Worm (Caenorhabditis elegans) whole organism, mixed stage, embryonic: ENCODE results near the gene K11H3.8.

Source experiments
- M03D4.4 ChIP-seq: sonication (generic microtip); optimal IDR thresholded peaks from 2 replicates; lab custom pipeline; 2017; ENCODE audit warnings: mild to moderate bottlenecking, missing genetic modification characterization, missing compliant biosample characterization
- bed-3 ChIP-seq: fragments of 200-800 bp; sonication (Bioruptor generic); optimal IDR thresholded peaks from 3 replicates; lab custom pipeline; 2018; ENCODE audit warnings: mild to moderate bottlenecking, missing genetic modification characterization, moderate library complexity, missing compliant biosample characterization
- blmp-1 ChIP-seq: fragments of 150-350 bp; optimal IDR thresholded peaks from 2 replicates; lab custom pipeline; 2014; ENCODE audit warnings: missing biosample characterization, missing genetic modification characterization
- ceh-39 ChIP-seq: fragments of 150-350 bp; optimal IDR thresholded peaks from 2 replicates; lab custom pipeline; 2014; ENCODE audit warnings: missing biosample characterization, missing genetic modification characterization
- ceh-43 ChIP-seq: fragments of 200-800 bp; sonication (Bioruptor generic); optimal IDR thresholded peaks from 2 replicates; lab custom pipeline; 2018; ENCODE audit warnings: mild to moderate bottlenecking, missing genetic modification characterization, moderate library complexity, missing compliant biosample characterization
- ceh-83 ChIP-seq: fragments of 200-800 bp; sonication (Bioruptor generic); optimal IDR thresholded peaks from 2 replicates; lab custom pipeline; 2018; ENCODE audit warnings: mild to moderate bottlenecking, missing genetic modification characterization, missing compliant biosample characterization
- ces-1 ChIP-seq: fragments of 150-350 bp; optimal IDR thresholded peaks from 2 replicates; lab custom pipeline; 2014; ENCODE audit warnings: missing biosample characterization, missing genetic modification reagents, missing genetic modification characterization
- cnd-1 ChIP-seq: fragments of 200-800 bp; sonication (Bioruptor generic); optimal IDR thresholded peaks from 2 replicates; lab custom pipeline; 2018; ENCODE audit warnings: mild to moderate bottlenecking, missing genetic modification characterization, missing compliant biosample characterization
- drap-1 ChIP-seq: fragments of 200-800 bp; sonication (Bioruptor generic); optimal IDR thresholded peaks from 3 replicates; lab custom pipeline; 2018; ENCODE audit warnings: mild to moderate bottlenecking, missing genetic modification characterization, missing compliant biosample characterization
- elt-1 ChIP-seq: sonication (generic microtip); optimal IDR thresholded peaks from 2 replicates; lab custom pipeline; 2017; ENCODE audit warnings: missing genetic modification characterization, mild to moderate bottlenecking, missing compliant biosample characterization, antibody characterized with exemption, moderate library complexity, borderline replicate concordance; ENCODE audit not compliant: insufficient read depth
- elt-3 ChIP-seq: fragments of 150-350 bp; optimal IDR thresholded peaks from 2 replicates; lab custom pipeline; 2014; ENCODE audit warnings: missing biosample characterization, missing genetic modification characterization
- flh-1 ChIP-seq: fragments of 200-800 bp; sonication (Bioruptor generic); optimal IDR thresholded peaks from 2 replicates; lab custom pipeline; 2018; ENCODE audit warnings: mild to moderate bottlenecking, missing genetic modification characterization, moderate library complexity, missing compliant biosample characterization
- ham-2 ChIP-seq: fragments of 200-800 bp; sonication (Bioruptor generic); optimal IDR thresholded peaks from 2 replicates; lab custom pipeline; 2018; ENCODE audit warnings: mild to moderate bottlenecking, missing genetic modification characterization, missing compliant biosample characterization
- hlh-1 ChIP-seq: fragments of 150-350 bp; optimal IDR thresholded peaks from 2 replicates; lab custom pipeline; 2014; ENCODE audit warnings: missing biosample characterization, missing genetic modification reagents, missing genetic modification characterization
- lin-13 ChIP-seq: fragments of 150-350 bp; optimal IDR thresholded peaks from 2 replicates; lab custom pipeline; 2014; ENCODE audit warnings: missing biosample characterization, missing genetic modification characterization
- lin-32 ChIP-seq: fragments of 200-800 bp; sonication (Bioruptor generic); optimal IDR thresholded peaks from 2 replicates; lab custom pipeline; 2018; ENCODE audit warnings: mild to moderate bottlenecking, missing genetic modification characterization, missing compliant biosample characterization
- lsy-2 ChIP-seq: fragments of 150-350 bp; optimal IDR thresholded peaks from 2 replicates; lab custom pipeline; 2014; ENCODE audit warnings: missing biosample characterization, missing genetic modification characterization
- mab-5 ChIP-seq: fragments of 150-350 bp; optimal IDR thresholded peaks from 2 replicates; lab custom pipeline; 2014; ENCODE audit warnings: missing biosample characterization, missing genetic modification characterization
- mep-1 ChIP-seq: fragments of 150-350 bp; optimal IDR thresholded peaks from 2 replicates; lab custom pipeline; 2017; ENCODE audit warnings: missing biosample characterization, missing genetic modification reagents, missing genetic modification characterization, inconsistent platforms
- mls-2 ChIP-seq: sonication (generic microtip); optimal IDR thresholded peaks from 2 replicates; lab custom pipeline; 2016; ENCODE audit warnings: mild to moderate bottlenecking, missing genetic modification characterization, moderate library complexity, missing compliant biosample characterization
- nhr-12 ChIP-seq: fragments of 150-350 bp; optimal IDR thresholded peaks from 2 replicates; lab custom pipeline; 2014; ENCODE audit warnings: missing biosample characterization, missing genetic modification characterization
- nhr-2 ChIP-seq: fragments of 150-350 bp; optimal IDR thresholded peaks from 2 replicates; lab custom pipeline; 2014; ENCODE audit warnings: missing biosample characterization, missing genetic modification characterization
- nhr-237 ChIP-seq: fragments of 150-350 bp; optimal IDR thresholded peaks from 2 replicates; lab custom pipeline; 2014; ENCODE audit warnings: missing biosample characterization, missing genetic modification characterization
- nhr-76 ChIP-seq: sonication (generic microtip); optimal IDR thresholded peaks from 2 replicates; lab custom pipeline; 2017; ENCODE audit warnings: missing biosample characterization, missing genetic modification characterization
- pha-4 ChIP-seq: fragments of 150-350 bp; optimal IDR thresholded peaks from 2 replicates; lab custom pipeline; 2018; ENCODE audit warnings: missing biosample characterization, missing genetic modification reagents, missing genetic modification characterization
- snpc-4 ChIP-seq: fragments of 150-350 bp; optimal IDR thresholded peaks from 2 replicates; lab custom pipeline; 2014; ENCODE audit warnings: missing biosample characterization, missing genetic modification characterization
- sptf-1 ChIP-seq: sonication (generic microtip); optimal IDR thresholded peaks from 2 replicates; lab custom pipeline; 2017; ENCODE audit warnings: mild to moderate bottlenecking, missing genetic modification characterization, moderate library complexity, missing compliant biosample characterization
- tbx-8 ChIP-seq: fragments of 200-800 bp; sonication (Bioruptor generic); optimal IDR thresholded peaks from 2 replicates; lab custom pipeline; 2018; ENCODE audit warnings: mild to moderate bottlenecking, missing genetic modification characterization, moderate library complexity, missing compliant biosample characterization
- unc-120 ChIP-seq: sonication (generic microtip); optimal IDR thresholded peaks from 2 replicates; lab custom pipeline; 2017; ENCODE audit warnings: missing genetic modification characterization, missing compliant biosample characterization; ENCODE audit not compliant: poor library complexity, severe bottlenecking
- unc-39 ChIP-seq: fragments of 150-350 bp; optimal IDR thresholded peaks from 2 replicates; lab custom pipeline; 2014; ENCODE audit warnings: missing biosample characterization, missing genetic modification characterization
- unc-62 ChIP-seq: fragments of 150-350 bp; optimal IDR thresholded peaks from 2 replicates; lab custom pipeline; 2014; ENCODE audit warnings: missing biosample characterization, missing genetic modification reagents, missing genetic modification characterization
- zip-8 ChIP-seq: fragments of 150-350 bp; optimal IDR thresholded peaks from 2 replicates; lab custom pipeline; 2014; ENCODE audit warnings: missing biosample characterization, missing genetic modification characterization
- ztf-11 ChIP-seq: fragments of 150-350 bp; optimal IDR thresholded peaks from 2 replicates; lab custom pipeline; 2014; ENCODE audit warnings: missing biosample characterization, missing genetic modification characterization

The K11H3.8 gene

ce11 chrIII:9817894-9818293, 17.1 kb upstream of the K11H3.8 start:
- TF ChIP-seq zip-8 (tag; lab: Kevin White, UChicago) (no peak), ceh-83 (no peak), lsy-2 (tag; lab: Kevin White, UChicago) (peak; percentile 81)

- TF ChIP-seq lin-32 (GFP tag; lab: Kevin White, UChicago): no peak
- no peak for TF ChIP-seq unc-39
- no peak for TF ChIP-seq zip-8 (tag; lab: Kevin White, UChicago)
- TF ChIP-seq sptf-1 (tag; lab: Kevin White, UChicago): peak; percentile 37
- TF ChIP-seq nhr-237 (tag; lab: Kevin White, UChicago): no peak
- no peak for TF ChIP-seq elt-1 (tag; lab: Kevin White, UChicago)
- TF ChIP-seq bed-3 (GFP tag; lab: Kevin White, UChicago): no peak
- TF ChIP-seq flh-1 (GFP tag; lab: Kevin White, UChicago): no peak
- peak; percentile 4 for TF ChIP-seq lsy-2 (tag; lab: Kevin White, UChicago)
- TF ChIP-seq mep-1 (tag; lab: Kevin White, UChicago): peak; percentile 49
- no peak for TF ChIP-seq nhr-12 (tag; lab: Kevin White, UChicago)
- TF ChIP-seq tbx-8 (GFP tag; lab: Kevin White, UChicago): no peak
- peak; percentile 14 for TF ChIP-seq lin-13
- TF ChIP-seq ces-1 (GFP tag; lab: Kevin White, UChicago): no peak
- TF ChIP-seq blmp-1 (tag; lab: Kevin White, UChicago): no peak
- TF ChIP-seq ceh-39 (tag; lab: Kevin White, UChicago): no peak
- TF ChIP-seq drap-1 (GFP tag; lab: Kevin White, UChicago): no peak
- TF ChIP-seq mab-5 (tag; lab: Kevin White, UChicago): no peak
- TF ChIP-seq ceh-43 (GFP tag; lab: Kevin White, UChicago): no peak
- TF ChIP-seq snpc-4 (tag; lab: Kevin White, UChicago): no peak
- no peak for TF ChIP-seq elt-3 (tag; lab: Kevin White, UChicago)
- no peak for TF ChIP-seq nhr-76 (tag; lab: Kevin White, UChicago)
- no peak for TF ChIP-seq ceh-83
- TF ChIP-seq unc-120: no peak
- no peak for TF ChIP-seq hlh-1 (tag; lab: Kevin White, UChicago)
- no peak for TF ChIP-seq ztf-11
- TF ChIP-seq ham-2 (GFP tag; lab: Kevin White, UChicago): no peak
- TF ChIP-seq pha-4 (tag; lab: Kevin White, UChicago): peak; percentile 23
- TF ChIP-seq cnd-1 (tag; lab: Kevin White, UChicago): peak; percentile 46
- TF ChIP-seq unc-62 (GFP tag; lab: Kevin White, UChicago): no peak
- no peak for TF ChIP-seq mls-2 (tag; lab: Kevin White, UChicago)
- TF ChIP-seq M03D4.4: no peak
These were observed 16.2 kb upstream of the K11H3.8 start, which contains the start of gene panl-3 for ce11 chrIII:9818763-9819162. Gene panl-3, plus strand, starts transcription at chrIII:9819056.

ce11 chrIII:9822942-9823341, 12.0 kb upstream of the K11H3.8 start, which contains the start of gene arl-5:
Gene arl-5, plus strand, starts transcription at chrIII:9823242.
- TF ChIP-seq unc-62 (GFP tag; lab: Kevin White, UChicago) (no peak), snpc-4 (tag; lab: Kevin White, UChicago) (no peak), pha-4 (tag; lab: Kevin White, UChicago) (no peak), lin-13 (no peak), nhr-76 (tag; lab: Kevin White, UChicago) (no peak), mep-1 (tag; lab: Kevin White, UChicago) (no peak), lin-32 (GFP tag; lab: Kevin White, UChicago) (no peak)

ce11 chrIII:9823748-9824147, 11.2 kb upstream of the K11H3.8 start:
- TF ChIP-seq ztf-11 (no peak), zip-8 (tag; lab: Kevin White, UChicago) (no peak), bed-3 (GFP tag; lab: Kevin White, UChicago) (no peak), nhr-2 (tag; lab: Kevin White, UChicago) (no peak), pha-4 (tag; lab: Kevin White, UChicago) (no peak), lin-13 (no peak), elt-3 (tag; lab: Kevin White, UChicago) (no peak), mls-2 (tag; lab: Kevin White, UChicago) (no peak), mep-1 (tag; lab: Kevin White, UChicago) (no peak), sptf-1 (tag; lab: Kevin White, UChicago) (no peak), unc-62 (GFP tag; lab: Kevin White, UChicago) (no peak), flh-1 (GFP tag; lab: Kevin White, UChicago) (no peak), ceh-39 (tag; lab: Kevin White, UChicago) (no peak), lin-32 (GFP tag; lab: Kevin White, UChicago) (no peak), M03D4.4 (no peak), hlh-1 (tag; lab: Kevin White, UChicago) (no peak), unc-120 (no peak), lsy-2 (tag; lab: Kevin White, UChicago) (no peak), elt-1 (tag; lab: Kevin White, UChicago) (no peak)
